Worm (Caenorhabditis elegans) whole organism, late embryonic: ENCODE measurements around the gene trp-1.

Source experiments
- ama-1 ChIP-seq: fragments of 150-350 bp; optimal IDR thresholded peaks from 2 replicates; lab custom pipeline; 2014
- ceh-34 ChIP-seq: sonication (generic microtip); optimal IDR thresholded peaks from 2 replicates; lab custom pipeline; 2016; ENCODE audit warnings: mild to moderate bottlenecking, missing genetic modification characterization, missing compliant biosample characterization
- elt-4 ChIP-seq: sonication (generic microtip); optimal IDR thresholded peaks from 2 replicates; lab custom pipeline; 2016; ENCODE audit warnings: missing genetic modification characterization, missing compliant biosample characterization
- hlh-6 ChIP-seq: sonication (generic microtip); optimal IDR thresholded peaks from 2 replicates; lab custom pipeline; 2016; ENCODE audit warnings: missing genotype, missing genetic modification characterization, missing compliant biosample characterization
- lin-11 ChIP-seq: fragments of 200-800 bp; sonication (Bioruptor generic); optimal IDR thresholded peaks from 2 replicates; lab custom pipeline; 2018; ENCODE audit warnings: mild to moderate bottlenecking, missing genetic modification characterization, missing compliant biosample characterization
- npax-4 ChIP-seq: sonication (generic microtip); optimal IDR thresholded peaks from 2 replicates; lab custom pipeline; 2016; ENCODE audit warnings: missing genetic modification characterization, missing compliant biosample characterization
- odd-2 ChIP-seq: sonication (generic microtip); optimal IDR thresholded peaks from 2 replicates; lab custom pipeline; 2017; ENCODE audit warnings: antibody characterized with exemption, mild to moderate bottlenecking, missing genetic modification characterization, missing compliant biosample characterization
- pat-9 ChIP-seq: fragments of 200-800 bp; sonication (Bioruptor generic); optimal IDR thresholded peaks from 2 replicates; lab custom pipeline; 2018; ENCODE audit warnings: mild to moderate bottlenecking, missing genetic modification characterization, moderate library complexity, missing compliant biosample characterization
- pha-2 ChIP-seq: sonication (generic microtip); optimal IDR thresholded peaks from 2 replicates; lab custom pipeline; 2017; ENCODE audit warnings: mild to moderate bottlenecking, missing genetic modification characterization, missing compliant biosample characterization
- pros-1 ChIP-seq: fragments of 150-350 bp; optimal IDR thresholded peaks from 2 replicates; lab custom pipeline; 2014; ENCODE audit warnings: missing biosample characterization, missing genetic modification reagents, missing genetic modification characterization
- syd-9 ChIP-seq: sonication (generic microtip); optimal IDR thresholded peaks from 2 replicates; lab custom pipeline; 2016; ENCODE audit warnings: mild to moderate bottlenecking, missing genetic modification characterization, moderate library complexity, missing compliant biosample characterization
- unc-3 ChIP-seq, 2 experiments: fragments of 200-800 bp in 1 of 2; sonication (Bioruptor generic) in 1 of 2; sonication (generic microtip) in 1 of 2; conservative IDR thresholded peaks in 1 of 2; optimal IDR thresholded peaks in 1 of 2; 2 replicates each; pipeline versions ENCODE4 v1.3.6 to Lab custom; 2016 to 2022; ENCODE audit warnings: missing compliant biosample characterization in 2 of 2, missing genetic modification characterization in 2 of 2, missing genetic modification reagents in 1 of 2
- unc-55 ChIP-seq: sonication (generic microtip); optimal IDR thresholded peaks from 2 replicates; lab custom pipeline; 2017; ENCODE audit warnings: missing biosample characterization, missing genetic modification reagents, missing genetic modification characterization

DNA sequence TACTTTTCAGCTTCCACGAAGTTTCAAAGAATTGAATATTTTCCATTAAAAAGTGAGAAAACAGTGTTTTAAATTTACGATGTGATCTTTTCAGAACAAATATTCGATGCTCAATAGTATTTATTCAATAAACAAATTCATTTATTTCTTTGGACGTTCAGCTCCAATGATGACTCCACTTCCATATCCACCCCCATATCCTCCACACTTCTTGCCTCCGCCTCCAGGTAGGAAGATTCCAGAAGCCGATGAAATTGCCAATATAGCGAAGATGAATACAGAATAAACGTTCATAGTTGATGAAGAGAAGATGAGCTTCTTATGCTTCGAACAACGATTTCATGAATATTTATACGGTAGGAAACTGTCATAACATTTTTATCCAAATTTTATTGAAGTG lies 54.3 kb downstream of the trp-1 start, which contains the start of gene fip-3:
- TF ChIP-seq elt-4 (tag; lab: Kevin White, UChicago) (no peak), npax-4 (tag; lab: Kevin White, UChicago) (no peak), lin-11 (tag; lab: Kevin White, UChicago) (no peak), unc-3 (GFP tag; conservative IDR thresholded peaks at IDR 0.05; lab: Robert Waterston, UW) (no peak), unc-3 (tag; optimal IDR thresholded peaks at IDR 0.05; lab: Kevin White, UChicago) (no peak), hlh-6 (no peak), odd-2 (tag; lab: Kevin White, UChicago) (no peak), ama-1 (lab: Kevin White, UChicago) (no peak), ceh-34 (tag; lab: Kevin White, UChicago) (no peak), syd-9 (tag; lab: Kevin White, UChicago) (no peak), pros-1 (tag; lab: Kevin White, UChicago) (no peak), pat-9 (tag; lab: Kevin White, UChicago) (no peak), unc-55 (GFP tag; lab: Kevin White, UChicago) (no peak), pha-2 (no peak)
